Fruit fly (Drosophila melanogaster) whole organism: ENCODE data around the gene Tpc1.

Experiments
- CG8478 ChIP-seq: fragments of >200 bp; optimal IDR thresholded peaks from 2 replicates; lab custom pipeline; 2018; ENCODE audit warnings: inconsistent platforms
- psq ChIP-seq: fragments of >200 bp; optimal IDR thresholded peaks from 2 replicates; lab custom pipeline; 2017
- usp ChIP-seq: fragments of >200 bp; optimal IDR thresholded peaks from 2 replicates; lab custom pipeline; 2017; ENCODE audit warnings: missing biosample characterization, missing genetic modification characterization, mixed read lengths

DNA sequence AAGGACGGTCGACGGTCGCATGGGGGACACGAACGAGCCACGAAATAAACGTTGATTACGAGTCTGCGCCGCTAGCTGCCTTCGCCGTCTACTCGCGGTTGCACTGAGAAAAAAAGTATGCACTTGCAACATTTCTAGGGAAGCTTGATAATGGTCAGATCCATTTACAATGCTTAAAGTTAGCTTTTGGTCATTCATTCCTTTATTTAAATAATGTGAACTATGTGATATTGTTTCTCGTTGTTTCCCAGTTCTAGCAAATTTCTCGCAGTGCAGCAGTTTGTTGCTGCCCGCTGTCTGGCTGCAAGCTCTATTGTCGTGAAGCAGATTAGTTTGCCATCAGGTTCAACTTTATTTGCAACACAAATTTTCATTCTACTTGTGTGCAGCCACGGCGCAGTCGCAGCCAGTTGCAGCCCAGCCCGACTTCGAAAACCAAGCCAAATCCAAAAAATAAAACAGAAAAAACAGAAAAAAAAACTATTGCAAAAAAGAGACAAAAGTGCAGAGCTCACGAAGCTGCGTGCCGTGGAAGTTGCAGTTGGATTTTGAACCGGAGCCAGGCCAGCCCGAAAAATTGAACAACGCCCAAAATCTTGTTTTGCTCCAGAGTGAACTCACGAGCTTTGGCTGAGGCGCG lies 49.3 kb downstream of the Tpc1 start:
- no peak for TF ChIP-seq psq
- TF ChIP-seq usp (GFP tag; lab: Kevin White, UChicago) = no peak
- TF ChIP-seq CG8478 = no peak
